Worm (Caenorhabditis elegans) whole organism, L4/young adult: Measurements from ENCODE around the gene ztf-9.

Experiments used
- dao-5 ChIP-seq: sonication (generic microtip); optimal IDR thresholded peaks from 2 replicates; lab custom pipeline; 2016; ENCODE audit warnings: missing genotype, missing genetic modification characterization, moderate library complexity, missing compliant biosample characterization
- him-1 ChIP-seq: sonication (generic microtip); optimal IDR thresholded peaks from 2 replicates; lab custom pipeline; 2016; ENCODE audit warnings: missing genotype, missing genetic modification reagents, missing genetic modification characterization, missing compliant biosample characterization

DNA sequence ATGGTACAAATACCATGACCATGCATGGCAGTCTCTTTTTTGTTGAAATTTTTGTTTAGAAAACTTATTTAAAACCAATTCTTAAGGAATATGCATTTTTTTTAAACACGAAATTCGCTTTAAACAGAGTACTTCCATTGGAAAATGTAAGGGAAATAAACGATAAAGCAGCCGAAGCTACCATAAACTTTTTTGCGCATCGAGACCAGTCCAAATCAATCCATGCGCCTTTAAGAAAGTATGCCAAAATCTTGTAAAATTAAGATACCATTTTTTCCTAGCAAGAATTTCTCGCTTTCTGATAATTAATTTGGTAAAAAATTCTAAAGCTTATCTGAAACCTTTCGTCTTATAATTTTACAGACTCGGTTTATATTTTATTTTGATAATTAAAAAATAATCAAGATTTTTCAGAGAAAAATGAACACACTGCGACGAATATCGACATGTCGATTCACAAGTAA is 722 bp upstream of the ztf-9 start, which contains the start of gene ZK287.7:
- TF ChIP-seq dao-5 (tag; lab: Kevin White, UChicago), result no peak
- no peak for TF ChIP-seq him-1 (tag; lab: Kevin White, UChicago)
